Worm (Caenorhabditis elegans) whole organism, L4/young adult: ENCODE results near the gene ugt-48.

Experiments used
- W03F9.2 ChIP-seq: fragments of 150-350 bp; optimal IDR thresholded peaks from 2 replicates; lab custom pipeline; 2014; ENCODE audit warnings: missing biosample characterization, missing genetic modification characterization
- dao-5 ChIP-seq: sonication (generic microtip); optimal IDR thresholded peaks from 2 replicates; lab custom pipeline; 2016; ENCODE audit warnings: missing genotype, missing genetic modification characterization, moderate library complexity, missing compliant biosample characterization
- him-1 ChIP-seq: sonication (generic microtip); optimal IDR thresholded peaks from 2 replicates; lab custom pipeline; 2016; ENCODE audit warnings: missing genotype, missing genetic modification reagents, missing genetic modification characterization, missing compliant biosample characterization

DNA sequence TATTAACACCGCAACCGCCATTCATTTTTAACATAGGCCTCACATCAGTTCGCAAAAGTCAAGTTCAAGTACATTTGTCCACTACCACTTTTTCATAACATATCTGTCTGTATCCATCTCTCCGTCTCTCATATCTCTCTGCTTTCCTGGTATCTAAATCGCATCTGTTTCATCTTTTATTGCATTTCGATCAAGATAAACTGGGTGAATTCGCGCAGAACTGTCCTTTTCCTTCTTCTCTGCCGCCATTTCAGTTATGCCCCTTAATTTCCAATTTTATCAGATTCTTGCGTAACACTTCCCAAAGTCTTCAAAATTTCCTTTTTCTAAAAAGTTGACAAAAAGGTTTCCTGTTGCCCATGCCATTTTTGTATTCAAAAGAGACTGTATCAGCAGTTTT is 24.6 kb downstream of the ugt-48 start:
- TF ChIP-seq him-1 (tag; lab: Kevin White, UChicago) (no peak), W03F9.2 (tag; lab: Kevin White, UChicago) (no peak), dao-5 (tag; lab: Kevin White, UChicago) (no peak)
